Fruit fly (Drosophila melanogaster): ENCODE data around the gene Snmp1.

Gene Snmp1

DNA sequence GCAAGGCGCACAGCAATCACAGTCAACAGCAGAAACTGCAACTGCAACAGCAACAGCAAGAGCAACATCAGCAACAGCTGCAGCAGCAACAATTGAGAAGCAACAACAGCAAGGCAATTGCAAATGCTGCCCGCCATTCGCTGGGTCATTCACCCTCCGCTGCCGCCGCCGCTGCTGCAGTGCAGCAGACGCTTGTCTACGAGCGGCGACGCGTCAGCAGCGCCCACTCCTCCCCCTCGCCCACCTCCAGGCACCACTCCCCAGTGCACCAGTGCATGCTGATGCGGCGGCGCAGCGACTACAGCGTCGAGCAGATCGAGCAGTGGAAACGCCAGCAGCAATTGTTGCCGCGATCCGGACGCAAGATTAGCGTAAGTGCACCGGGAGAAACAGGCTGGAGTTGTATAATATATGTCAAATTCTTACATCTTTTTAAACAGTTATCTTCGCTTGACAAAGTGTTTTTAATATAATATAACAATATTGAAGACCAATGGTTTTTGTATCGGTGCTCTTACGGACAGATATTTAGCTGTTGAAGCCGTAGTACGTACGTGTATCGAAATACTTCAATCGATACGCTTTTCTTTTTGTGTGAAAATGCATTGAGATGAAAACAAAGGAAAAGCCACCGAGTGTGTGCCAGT is 37.8 kb upstream of the Snmp1 start (continued):
- peak; percentile 67 for TF ChIP-seq ATbp (GFP tag; optimal IDR thresholded peaks at IDR 0.05)
- no peak for TF ChIP-seq luna (GFP tag; optimal IDR thresholded peaks at IDR 0.05)
- TF ChIP-seq MBD-R2 (GFP tag; IDR thresholded peaks at IDR 0.05), result no peak
- peak; percentile 11 for TF ChIP-seq CG10431 (GFP tag; optimal IDR thresholded peaks at IDR 0.05)
- no peak for TF ChIP-seq slbo (GFP tag; IDR thresholded peaks at IDR 0.05)
- TF ChIP-seq phol (tag; optimal IDR thresholded peaks at IDR 0.05), result peak; percentile 59
- TF ChIP-seq Pdp1 (GFP tag; optimal IDR thresholded peaks at IDR 0.05), result peak in 1 of 2 experiments; percentile 41
- no peak for TF ChIP-seq zen2 (GFP tag; IDR thresholded peaks at IDR 0.05; ENCODE audit: partially characterized antibody)
- TF ChIP-seq maf-S (GFP tag; optimal IDR thresholded peaks at IDR 0.05), result no peak
- no peak for TF ChIP-seq CG6272 (GFP tag; IDR thresholded peaks at IDR 0.05)
- no peak for TF ChIP-seq disco-r (GFP tag; optimal IDR thresholded peaks at IDR 0.05)
- TF ChIP-seq wor (GFP tag; IDR thresholded peaks at IDR 0.05), result no peak; the same call in 1 of the 2 replicates
- TF ChIP-seq HLH4C (GFP tag; IDR thresholded peaks at IDR 0.05; ENCODE audit: partially characterized antibody), result no peak
- no peak for TF ChIP-seq Rfx (GFP tag; IDR thresholded peaks at IDR 0.05)
- peak; percentile 39 for TF ChIP-seq az2 (GFP tag; optimal IDR thresholded peaks at IDR 0.05)
- TF ChIP-seq CG17359 (tag; optimal IDR thresholded peaks at IDR 0.05), result peak; percentile 63
- no peak for TF ChIP-seq tll (GFP tag; optimal IDR thresholded peaks at IDR 0.05)
- TF ChIP-seq gt (GFP tag; IDR thresholded peaks at IDR 0.05), result 0 out of 2 replicates have a peak, but pooled peaks have one; percentile 48
- no peak for TF ChIP-seq CG7786 (GFP tag; optimal IDR thresholded peaks at IDR 0.05)
- peak; percentile 32 for TF ChIP-seq CG1529 (GFP tag; optimal IDR thresholded peaks at IDR 0.05)
- TF ChIP-seq Taf1 (GFP tag; IDR thresholded peaks at IDR 0.05), result no peak
- peak; percentile 66 for TF ChIP-seq Blimp-1 (GFP tag; optimal IDR thresholded peaks at IDR 0.05)
- no peak for TF ChIP-seq CG6791 (GFP tag; IDR thresholded peaks at IDR 0.05; ENCODE audit: partially characterized antibody)
- no peak for TF ChIP-seq NC2β (GFP tag; optimal IDR thresholded peaks at IDR 0.05)
- no peak for TF ChIP-seq GATAe (GFP tag; conservative IDR thresholded peaks at IDR 0.05)
- no peak for TF ChIP-seq gfzf (GFP tag; optimal IDR thresholded peaks at IDR 0.05)
- no peak for TF ChIP-seq CG9797 (GFP tag; optimal IDR thresholded peaks at IDR 0.05)
- TF ChIP-seq CG4617 (GFP tag; optimal IDR thresholded peaks at IDR 0.05; ENCODE audit: borderline replicate concordance), result no peak
- TF ChIP-seq Spps (tag; optimal IDR thresholded peaks at IDR 0.05), result no peak
- no peak for TF ChIP-seq Dek (tag; optimal IDR thresholded peaks at IDR 0.05)
- no peak for TF ChIP-seq Sry-δ (GFP tag; optimal IDR thresholded peaks at IDR 0.05)
- no peak for TF ChIP-seq ac (GFP tag; optimal IDR thresholded peaks at IDR 0.05)
- no peak for TF ChIP-seq da (GFP tag; optimal IDR thresholded peaks at IDR 0.05)
- no peak for TF ChIP-seq ato (GFP tag; IDR thresholded peaks at IDR 0.05; ENCODE audit: partially characterized antibody)
- no peak for TF ChIP-seq Bdp1 (GFP tag; optimal IDR thresholded peaks at IDR 0.05)
- TF ChIP-seq CG4820 (GFP tag; optimal IDR thresholded peaks at IDR 0.05), result peak; percentile 29
- no peak for TF ChIP-seq Doc2 (GFP tag; IDR thresholded peaks at IDR 0.05)
- no peak for TF ChIP-seq HmgZ (tag; optimal IDR thresholded peaks at IDR 0.05)
- peak; percentile 34 for TF ChIP-seq bcd (GFP tag; optimal IDR thresholded peaks at IDR 0.05)
- TF ChIP-seq Sox102F (GFP tag; optimal IDR thresholded peaks at IDR 0.05), result peak; percentile 38
- TF ChIP-seq twi (tag; optimal IDR thresholded peaks at IDR 0.05), result no peak
- TF ChIP-seq Gsc (GFP tag; IDR thresholded peaks at IDR 0.05), result no peak
- no peak for TF ChIP-seq CG12769 (tag; optimal IDR thresholded peaks at IDR 0.05)
- no peak for TF ChIP-seq hbn (GFP tag; IDR thresholded peaks at IDR 0.05; ENCODE audit: partially characterized antibody)
- no peak for TF ChIP-seq CG10959 (GFP tag; IDR thresholded peaks at IDR 0.05)
- TF ChIP-seq ap (GFP tag; IDR thresholded peaks at IDR 0.05), result peak; percentile 49
- no peak for TF ChIP-seq CG18011 (GFP tag; optimal IDR thresholded peaks at IDR 0.05)
- TF ChIP-seq CG10979 (tag; optimal IDR thresholded peaks at IDR 0.05), result peak; percentile 58
- TF ChIP-seq kni (GFP tag; optimal IDR thresholded peaks at IDR 0.05), result peak; percentile 44
